Worm (Caenorhabditis elegans) whole organism, L2 larva: Measurements from ENCODE around the gene F42A10.5.

ENCODE experiments used
- C34F6.9 ChIP-seq: fragments of 150-350 bp; optimal IDR thresholded peaks from 2 replicates; lab custom pipeline; 2014; ENCODE audit warnings: missing biosample characterization, missing genetic modification characterization
- F13H6.1 ChIP-seq: sonication (generic microtip); optimal IDR thresholded peaks from 2 replicates; lab custom pipeline; 2016; ENCODE audit warnings: missing genetic modification characterization, missing compliant biosample characterization
- Y55F3AM.14 ChIP-seq: fragments of 200-800 bp; sonication (Bioruptor generic); optimal IDR thresholded peaks from 2 replicates; lab custom pipeline; 2018; ENCODE audit warnings: mild to moderate bottlenecking, missing genetic modification characterization, missing compliant biosample characterization
- ZK546.5 ChIP-seq: sonication (generic microtip); optimal IDR thresholded peaks from 2 replicates; lab custom pipeline; 2017; ENCODE audit warnings: missing biosample characterization, missing genetic modification characterization
- alr-1 ChIP-seq: fragments of 150-350 bp; optimal IDR thresholded peaks from 2 replicates; lab custom pipeline; 2014; ENCODE audit warnings: missing biosample characterization, missing genetic modification characterization
- blmp-1 ChIP-seq: sonication (generic microtip); optimal IDR thresholded peaks from 2 replicates; lab custom pipeline; 2017; ENCODE audit warnings: missing genetic modification characterization, mild to moderate bottlenecking, missing compliant biosample characterization, antibody characterized with exemption, moderate library complexity; ENCODE audit not compliant: insufficient read depth
- ceh-16 ChIP-seq: fragments of 150-350 bp; optimal IDR thresholded peaks from 2 replicates; lab custom pipeline; 2014; ENCODE audit warnings: missing biosample characterization, missing genetic modification characterization
- crh-2 ChIP-seq: sonication (generic microtip); optimal IDR thresholded peaks from 2 replicates; lab custom pipeline; 2017; ENCODE audit warnings: missing biosample characterization, missing genetic modification characterization
- dmd-4 ChIP-seq: sonication (generic microtip); optimal IDR thresholded peaks from 2 replicates; lab custom pipeline; 2017; ENCODE audit warnings: missing biosample characterization, missing genetic modification characterization
- elt-1 ChIP-seq: fragments of 150-350 bp; optimal IDR thresholded peaks from 2 replicates; lab custom pipeline; 2014; ENCODE audit warnings: missing biosample characterization, missing genetic modification characterization
- elt-3 ChIP-seq: sonication (generic microtip); optimal IDR thresholded peaks from 2 replicates; lab custom pipeline; 2017; ENCODE audit warnings: missing biosample characterization, missing genetic modification characterization
- fos-1 ChIP-seq: fragments of 150-350 bp; optimal IDR thresholded peaks from 2 replicates; lab custom pipeline; 2014; ENCODE audit warnings: missing biosample characterization, missing genetic modification characterization
- gmeb-1 ChIP-seq: fragments of 150-350 bp; optimal IDR thresholded peaks from 2 replicates; lab custom pipeline; 2014; ENCODE audit warnings: missing biosample characterization, missing genetic modification characterization
- lin-13 ChIP-seq: fragments of 150-350 bp; optimal IDR thresholded peaks from 2 replicates; lab custom pipeline; 2014; ENCODE audit warnings: missing biosample characterization, missing genetic modification reagents, missing genetic modification characterization
- lin-39 ChIP-seq: fragments of 150-350 bp; optimal IDR thresholded peaks from 2 replicates; lab custom pipeline; 2014; ENCODE audit warnings: missing biosample characterization, missing genetic modification reagents, missing genetic modification characterization
- lsy-2 ChIP-seq, 2 experiments: fragments of 150-350 bp in 1 of 2; sonication (generic microtip) in 1 of 2; optimal IDR thresholded peaks; 2 replicates each; lab custom pipeline; 2014 to 2017; ENCODE audit warnings: missing biosample characterization in 2 of 2, missing genetic modification characterization in 2 of 2
- mab-5 ChIP-seq: fragments of 150-350 bp; optimal IDR thresholded peaks from 2 replicates; lab custom pipeline; 2014; ENCODE audit warnings: missing biosample characterization, missing genetic modification characterization
- nhr-10 ChIP-seq: sonication (generic microtip); optimal IDR thresholded peaks from 2 replicates; lab custom pipeline; 2017; ENCODE audit warnings: missing biosample characterization, missing genetic modification characterization
- nhr-129 ChIP-seq: fragments of 150-350 bp; optimal IDR thresholded peaks from 2 replicates; lab custom pipeline; 2014; ENCODE audit warnings: missing biosample characterization, missing genetic modification characterization
- nhr-21 ChIP-seq: fragments of 150-350 bp; optimal IDR thresholded peaks from 2 replicates; lab custom pipeline; 2014; ENCODE audit warnings: missing biosample characterization, missing genetic modification characterization
- nhr-23 ChIP-seq: fragments of 150-350 bp; optimal IDR thresholded peaks from 2 replicates; lab custom pipeline; 2014; ENCODE audit warnings: missing biosample characterization, missing genetic modification reagents, missing genetic modification characterization
- nhr-237 ChIP-seq: fragments of 150-350 bp; optimal IDR thresholded peaks from 2 replicates; lab custom pipeline; 2014; ENCODE audit warnings: missing biosample characterization, missing genetic modification characterization
- nhr-6 ChIP-seq: fragments of 150-350 bp; optimal IDR thresholded peaks from 2 replicates; lab custom pipeline; 2014; ENCODE audit warnings: missing biosample characterization, missing genetic modification characterization
- nhr-77 ChIP-seq: fragments of 150-350 bp; optimal IDR thresholded peaks from 2 replicates; lab custom pipeline; 2014; ENCODE audit warnings: missing biosample characterization, missing genetic modification characterization
- peb-1 ChIP-seq: fragments of 150-350 bp; optimal IDR thresholded peaks from 2 replicates; lab custom pipeline; 2014; ENCODE audit warnings: missing biosample characterization, missing genetic modification characterization
- sem-4 ChIP-seq: fragments of 150-350 bp; optimal IDR thresholded peaks from 2 replicates; lab custom pipeline; 2014; ENCODE audit warnings: missing biosample characterization, missing genetic modification reagents, missing genetic modification characterization
- skn-1 ChIP-seq: sonication (generic microtip); optimal IDR thresholded peaks from 2 replicates; lab custom pipeline; 2017; ENCODE audit warnings: missing biosample characterization, missing genetic modification characterization
- sma-3 ChIP-seq: sonication (generic microtip); optimal IDR thresholded peaks from 2 replicates; lab custom pipeline; 2016; ENCODE audit warnings: missing genetic modification reagents, missing genetic modification characterization, missing compliant biosample characterization
- sma-9 ChIP-seq, 2 experiments: fragments of 150-350 bp in 1 of 2; sonication (generic microtip) in 1 of 2; optimal IDR thresholded peaks; 2 replicates each; lab custom pipeline; 2014 to 2016; ENCODE audit warnings: missing genetic modification characterization in 2 of 2, mild to moderate bottlenecking in 1 of 2, missing biosample characterization in 1 of 2, missing compliant biosample characterization in 1 of 2, missing genetic modification reagents in 1 of 2, moderate library complexity in 1 of 2
- snpc-4 ChIP-seq: fragments of 150-350 bp; optimal IDR thresholded peaks from 2 replicates; lab custom pipeline; 2014; ENCODE audit warnings: missing biosample characterization, missing genetic modification characterization
- unc-55 ChIP-seq: fragments of 150-350 bp; sonication (generic microtip); optimal IDR thresholded peaks from 3 replicates; lab custom pipeline; 2014; ENCODE audit warnings: missing biosample characterization, missing genetic modification reagents, missing genetic modification characterization
- unc-62 ChIP-seq: fragments of 150-350 bp; optimal IDR thresholded peaks from 2 replicates; lab custom pipeline; 2014; ENCODE audit warnings: missing biosample characterization, missing genetic modification reagents, missing genetic modification characterization
- zag-1 ChIP-seq: fragments of 150-350 bp; optimal IDR thresholded peaks from 2 replicates; lab custom pipeline; 2014; ENCODE audit warnings: missing biosample characterization, missing genetic modification characterization
- ztf-1 ChIP-seq: fragments of 200-800 bp; sonication (Bioruptor generic); conservative IDR thresholded peaks from 2 replicates; pipeline ENCODE4 v1.3.6; 2022; ENCODE audit warnings: missing genetic modification characterization, missing compliant biosample characterization
- ztf-4 ChIP-seq: fragments of 150-350 bp; optimal IDR thresholded peaks from 2 replicates; lab custom pipeline; 2014; ENCODE audit warnings: missing biosample characterization, missing genetic modification characterization

The F42A10.5 gene

ce11 chrIII:6173020-6173597 lies at the start of gene F42A10.5, which contains the start of gene abcf-3:
TSS of gene F42A10.5 (minus strand) at chrIII:6173477.
TSS of gene abcf-3 (plus strand) at chrIII:6173403.
- TF ChIP-seq mab-5 (tag; lab: Kevin White, UChicago) = peak; percentile 66
- peak; percentile 65 for TF ChIP-seq lin-13
- TF ChIP-seq elt-1 (tag; lab: Kevin White, UChicago) = no peak
- TF ChIP-seq nhr-23 = no peak
- TF ChIP-seq nhr-6 (tag; lab: Kevin White, UChicago) = peak; percentile 46
- TF ChIP-seq snpc-4 = no peak
- peak; percentile 42 for TF ChIP-seq sma-3
- TF ChIP-seq nhr-21 = peak; percentile 57
- peak; percentile 79 to 89 for TF ChIP-seq lsy-2 (tag; optimal IDR thresholded peaks at IDR 0.05; lab: Kevin White, UChicago)
- no peak for TF ChIP-seq lin-39 (tag; lab: Kevin White, UChicago)
- peak; percentile 50 for TF ChIP-seq F13H6.1 (tag; lab: Kevin White, UChicago)
- TF ChIP-seq nhr-129 (tag; lab: Kevin White, UChicago) = peak; percentile 70
- TF ChIP-seq sma-9 (GFP tag; optimal IDR thresholded peaks at IDR 0.05; lab: Kevin White, UChicago) = peak; percentile 67
- TF ChIP-seq sma-9 (tag; optimal IDR thresholded peaks at IDR 0.05; lab: Kevin White, UChicago) = no peak
- TF ChIP-seq C34F6.9 = peak; percentile 90
- TF ChIP-seq crh-2 (tag; lab: Kevin White, UChicago) = peak; percentile 80
- peak; percentile 17 for TF ChIP-seq ztf-4 (tag; lab: Kevin White, UChicago)
- no peak for TF ChIP-seq blmp-1
- peak; percentile 78 for TF ChIP-seq gmeb-1 (tag; lab: Kevin White, UChicago)
- peak; percentile 17 for TF ChIP-seq fos-1 (tag; lab: Kevin White, UChicago)
- TF ChIP-seq sem-4 (tag; lab: Kevin White, UChicago) = peak; percentile 28
- TF ChIP-seq alr-1 (tag; lab: Kevin White, UChicago) = no peak
- no peak for TF ChIP-seq dmd-4 (tag; lab: Kevin White, UChicago)
- TF ChIP-seq nhr-77 = peak; percentile 38

- TF ChIP-seq F13H6.1 (tag; lab: Kevin White, UChicago) (no peak), ceh-16 (tag; lab: Kevin White, UChicago) (no peak), zag-1 (tag; lab: Kevin White, UChicago) (no peak), elt-3 (tag; lab: Kevin White, UChicago) (no peak), unc-55 (peak; percentile 8), alr-1 (tag; lab: Kevin White, UChicago) (no peak), peb-1 (tag; lab: Kevin White, UChicago) (no peak), nhr-23 (no peak), nhr-10 (tag; lab: Kevin White, UChicago) (no peak)
Measured at ce11 chrIII:6221403-6221802, 48.1 kb upstream of the F42A10.5 start.

- no peak for TF ChIP-seq lin-13
- no peak for TF ChIP-seq elt-1 (tag; lab: Kevin White, UChicago)
- TF ChIP-seq ztf-1 (GFP tag; lab: Robert Waterston, UW) = no peak
- no peak for TF ChIP-seq ZK546.5 (tag; lab: Kevin White, UChicago)
- TF ChIP-seq crh-2 (tag; lab: Kevin White, UChicago) = no peak
- TF ChIP-seq Y55F3AM.14 (GFP tag; lab: Kevin White, UChicago) = no peak
- TF ChIP-seq sem-4 (tag; lab: Kevin White, UChicago) = no peak
- TF ChIP-seq peb-1 (tag; lab: Kevin White, UChicago) = no peak
- TF ChIP-seq nhr-129 (tag; lab: Kevin White, UChicago) = no peak
- TF ChIP-seq unc-62 (GFP tag; lab: Kevin White, UChicago) = no peak
- TF ChIP-seq nhr-237 = no peak
- no peak for TF ChIP-seq nhr-21
- TF ChIP-seq nhr-6 (tag; lab: Kevin White, UChicago) = no peak
- TF ChIP-seq zag-1 (tag; lab: Kevin White, UChicago) = no peak
- TF ChIP-seq unc-55 = no peak
- TF ChIP-seq blmp-1 = no peak
- no peak for TF ChIP-seq nhr-10 (tag; lab: Kevin White, UChicago)
- no peak for TF ChIP-seq elt-3 (tag; lab: Kevin White, UChicago)
- no peak for TF ChIP-seq lsy-2 (tag; optimal IDR thresholded peaks at IDR 0.05; lab: Kevin White, UChicago)
Measured at ce11 chrIII:6216833-6217466, 43.7 kb upstream of the F42A10.5 start, which contains the start of gene hot-4. TSS of gene hot-4 (plus strand) at chrIII:6217416.

ce11 chrIII:6215943-6216342 lies 42.7 kb upstream of the F42A10.5 start:
- TF ChIP-seq nhr-21 (peak; percentile 57), nhr-6 (tag; lab: Kevin White, UChicago) (no peak), sma-9 (GFP tag; optimal IDR thresholded peaks at IDR 0.05; lab: Kevin White, UChicago) (peak; percentile 56), sma-9 (tag; optimal IDR thresholded peaks at IDR 0.05; lab: Kevin White, UChicago) (no peak), blmp-1 (peak; percentile 41), skn-1 (no peak)
